Worm (Caenorhabditis elegans) whole organism, early embryonic: Measurements from ENCODE around the gene moc-6.
A peak's percentile ranks its signal among the peaks of the same experiment; 100 is the strongest.

Experiments used
- B0310.2 ChIP-seq: sonication (generic microtip); optimal IDR thresholded peaks from 2 replicates; lab custom pipeline; 2016; ENCODE audit warnings: mild to moderate bottlenecking, missing genetic modification characterization, missing compliant biosample characterization
- F13C5.2 ChIP-seq: sonication (generic microtip); optimal IDR thresholded peaks from 2 replicates; lab custom pipeline; 2017; ENCODE audit warnings: mild to moderate bottlenecking, missing genetic modification characterization, inconsistent platforms, missing compliant biosample characterization
- aly-1 ChIP-seq: sonication (generic microtip); optimal IDR thresholded peaks from 2 replicates; lab custom pipeline; 2016; ENCODE audit warnings: missing genetic modification characterization, missing compliant biosample characterization
- ama-1 ChIP-seq: fragments of 150-350 bp; optimal IDR thresholded peaks from 2 replicates; lab custom pipeline; 2014
- ceh-13 ChIP-seq: fragments of 200-800 bp; sonication (Bioruptor generic); optimal IDR thresholded peaks from 2 replicates; lab custom pipeline; 2018; ENCODE audit warnings: mild to moderate bottlenecking, missing genetic modification characterization, missing compliant biosample characterization
- ceh-36 ChIP-seq: sonication (generic microtip); optimal IDR thresholded peaks from 2 replicates; lab custom pipeline; 2016; ENCODE audit warnings: missing genetic modification characterization, inconsistent platforms, missing compliant biosample characterization
- ets-7 ChIP-seq: sonication (generic microtip); optimal IDR thresholded peaks from 2 replicates; lab custom pipeline; 2016; ENCODE audit warnings: missing genotype, missing genetic modification characterization, missing compliant biosample characterization
- flt-1 ChIP-seq: fragments of 200-800 bp; sonication (Bioruptor generic); IDR thresholded peaks from 2 replicates; pipeline ENCODE4 v1.3.6; 2022; ENCODE audit warnings: missing genetic modification characterization, missing compliant biosample characterization
- hmbx-1 ChIP-seq: sonication (generic microtip); optimal IDR thresholded peaks from 2 replicates; lab custom pipeline; 2016; ENCODE audit warnings: mild to moderate bottlenecking, missing genetic modification characterization, missing compliant biosample characterization
- hmg-4 ChIP-seq: fragments of 200-800 bp; sonication (Bioruptor generic); optimal IDR thresholded peaks from 2 replicates; lab custom pipeline; 2018; ENCODE audit warnings: mild to moderate bottlenecking, missing genetic modification characterization, missing compliant biosample characterization
- hnd-1 ChIP-seq: sonication (generic microtip); optimal IDR thresholded peaks from 2 replicates; lab custom pipeline; 2016; ENCODE audit warnings: missing genetic modification characterization, missing compliant biosample characterization
- pes-1 ChIP-seq: fragments of 200-800 bp; sonication (Bioruptor generic); IDR thresholded peaks from 2 replicates; pipeline ENCODE4 v1.3.6; 2022; ENCODE audit warnings: missing genetic modification reagents, missing genetic modification characterization, missing compliant biosample characterization
- scrt-1 ChIP-seq: fragments of 200-800 bp; sonication (Bioruptor generic); IDR thresholded peaks from 2 replicates; pipeline ENCODE4 v1.3.6; 2022; ENCODE audit warnings: missing genetic modification characterization, missing compliant biosample characterization
- sea-1 ChIP-seq: fragments of 200-800 bp; sonication (Bioruptor generic); conservative IDR thresholded peaks from 2 replicates; pipeline ENCODE4 v1.3.6; 2022; ENCODE audit warnings: missing genetic modification characterization, missing compliant biosample characterization
- tbx-11 ChIP-seq: fragments of 200-800 bp; sonication (Bioruptor generic); IDR thresholded peaks from 2 replicates; pipeline ENCODE4 v1.3.6; 2022; ENCODE audit warnings: missing genetic modification characterization, missing compliant biosample characterization
- tbx-37 ChIP-seq: fragments of 200-800 bp; sonication (Bioruptor generic); conservative IDR thresholded peaks from 2 replicates; pipeline ENCODE4 v1.3.6; 2022; ENCODE audit warnings: missing genetic modification reagents, missing genetic modification characterization, missing compliant biosample characterization
- tra-4 ChIP-seq: sonication (generic microtip); optimal IDR thresholded peaks from 2 replicates; lab custom pipeline; 2017; ENCODE audit warnings: missing genetic modification characterization, missing compliant biosample characterization

moc-6 gene

DNA sequence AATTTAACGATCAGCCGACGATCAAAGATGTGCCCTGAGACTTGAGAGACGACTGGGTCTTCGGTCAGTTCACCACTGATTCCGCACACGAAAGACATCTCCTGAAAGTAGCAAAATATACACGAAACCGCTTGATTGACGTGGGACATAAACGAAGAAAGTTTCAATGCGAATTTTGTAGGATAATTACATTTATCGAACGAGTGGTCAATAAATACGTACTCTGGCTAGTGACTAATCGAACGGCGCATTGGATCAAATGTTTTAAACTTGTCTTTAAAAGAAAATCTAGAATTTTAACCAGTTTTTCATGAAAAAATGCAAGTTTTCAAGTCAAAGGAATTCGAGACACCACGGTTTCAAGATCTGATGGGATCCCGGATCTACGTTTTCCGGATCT, 23.8 kb upstream of the moc-6 start, which contains the start of gene prp-19:
TSS of gene prp-19 (minus strand) at position 101 of the 400 bp plus-strand sequence.
- TF ChIP-seq sea-1 (GFP tag; lab: Robert Waterston, UW) = no peak
- no peak for TF ChIP-seq aly-1 (tag; lab: Kevin White, UChicago)
- no peak for TF ChIP-seq tra-4
- TF ChIP-seq tbx-37 = no peak
- TF ChIP-seq ceh-36 (tag; lab: Kevin White, UChicago) = no peak
- no peak for TF ChIP-seq scrt-1 (GFP tag; lab: Robert Waterston, UW)
- TF ChIP-seq tbx-11 (GFP tag; lab: Robert Waterston, UW) = no peak
- TF ChIP-seq ceh-13 (GFP tag; lab: Kevin White, UChicago) = no peak
- TF ChIP-seq hmbx-1 = no peak
- no peak for TF ChIP-seq hmg-4 (GFP tag; lab: Kevin White, UChicago)
- TF ChIP-seq B0310.2 = no peak

- TF ChIP-seq hnd-1 = peak; percentile 33
- TF ChIP-seq F13C5.2 = peak; percentile 50
- peak; percentile 93 for TF ChIP-seq tbx-37
- TF ChIP-seq ama-1 (lab: Kevin White, UChicago) = no peak
- no peak for TF ChIP-seq hmbx-1
- TF ChIP-seq ets-7 (tag; lab: Kevin White, UChicago) = peak; percentile 82
- TF ChIP-seq tra-4 = no peak
- peak; percentile 68; the same call in 1 of the 2 replicates for TF ChIP-seq tbx-11 (GFP tag; lab: Robert Waterston, UW)
- TF ChIP-seq flt-1 = peak; percentile 75
- peak; percentile 26 for TF ChIP-seq B0310.2
- TF ChIP-seq aly-1 (tag; lab: Kevin White, UChicago) = peak; percentile 16
- peak; percentile 13 for TF ChIP-seq ceh-36 (tag; lab: Kevin White, UChicago)
- peak; percentile 60; the same call in 1 of the 2 replicates for TF ChIP-seq scrt-1 (GFP tag; lab: Robert Waterston, UW)
- TF ChIP-seq sea-1 (GFP tag; lab: Robert Waterston, UW) = peak; percentile 81
- TF ChIP-seq ceh-13 (GFP tag; lab: Kevin White, UChicago) = peak; percentile 10
- TF ChIP-seq hmg-4 (GFP tag; lab: Kevin White, UChicago) = peak; percentile 53
- peak; percentile 88 for TF ChIP-seq pes-1
Measured at ce11 chrIII:5172470-5172869, 23.3 kb upstream of the moc-6 start, which contains the start of gene K10D2.5. K10D2.5 (plus strand) TSS chrIII:5172720.

DNA sequence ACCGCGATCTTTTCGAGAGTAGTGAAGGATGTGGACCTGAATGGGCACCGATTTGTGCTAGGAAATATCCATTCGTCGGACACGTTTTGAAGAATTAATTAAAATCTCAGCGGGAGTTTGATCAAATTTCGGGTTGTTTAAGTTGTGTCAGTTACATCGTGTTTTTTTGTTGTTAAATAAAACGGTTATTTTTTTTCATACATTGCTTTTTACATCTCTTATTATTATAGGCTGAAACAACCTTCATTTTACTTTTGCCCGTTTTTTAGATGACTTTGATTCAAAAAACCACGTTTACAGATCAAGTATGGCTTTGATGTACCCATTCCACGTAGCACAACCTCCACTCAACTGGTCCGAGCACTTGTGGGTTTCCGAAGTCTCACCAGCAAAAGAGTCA, 22.7 kb upstream of the moc-6 start, which contains the start of gene emb-1:
TSS of gene emb-1 (plus strand) at position 301 of the 400 bp plus-strand sequence.
- TF ChIP-seq tbx-11 (GFP tag; lab: Robert Waterston, UW) = no peak
- no peak for TF ChIP-seq F13C5.2
- TF ChIP-seq ceh-13 (GFP tag; lab: Kevin White, UChicago) = no peak
- no peak for TF ChIP-seq ceh-36 (tag; lab: Kevin White, UChicago)
- TF ChIP-seq B0310.2 = no peak
- no peak for TF ChIP-seq ama-1 (lab: Kevin White, UChicago)
- no peak for TF ChIP-seq aly-1 (tag; lab: Kevin White, UChicago)
- TF ChIP-seq hmbx-1 = no peak
- TF ChIP-seq flt-1 = no peak
- no peak for TF ChIP-seq tra-4
- TF ChIP-seq sea-1 (GFP tag; lab: Robert Waterston, UW) = no peak
- TF ChIP-seq hmg-4 (GFP tag; lab: Kevin White, UChicago) = no peak
- no peak for TF ChIP-seq ets-7 (tag; lab: Kevin White, UChicago)
- TF ChIP-seq scrt-1 (GFP tag; lab: Robert Waterston, UW) = no peak
- TF ChIP-seq pes-1 = no peak
- TF ChIP-seq hnd-1 = no peak
- TF ChIP-seq tbx-37 = no peak

DNA sequence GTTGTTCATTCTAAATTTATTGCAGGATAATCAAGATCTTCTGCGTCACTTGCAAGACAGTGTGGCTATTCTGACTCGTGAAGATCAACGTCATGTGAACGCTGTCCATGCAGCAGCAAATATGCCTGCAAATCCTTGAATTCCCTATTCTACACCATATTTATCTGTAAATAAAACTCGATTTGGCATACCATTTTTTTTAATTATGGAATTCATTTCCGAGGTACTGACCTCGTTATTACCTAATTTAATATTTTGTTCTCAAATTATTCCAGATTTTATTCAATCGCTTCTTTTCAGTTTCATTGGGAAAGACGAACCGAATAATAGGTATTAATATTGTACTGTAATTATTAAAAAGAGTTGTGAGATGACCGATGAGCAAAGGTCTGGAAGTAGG, 22.2 kb upstream of the moc-6 start, which contains the start of gene cid-1:
TSS of gene cid-1 (plus strand) at position 301 of the 400 bp plus-strand sequence.
- no peak for TF ChIP-seq ama-1 (lab: Kevin White, UChicago)
- no peak for TF ChIP-seq tra-4

- TF ChIP-seq hnd-1 (no peak), ets-7 (tag; lab: Kevin White, UChicago) (no peak), ceh-36 (tag; lab: Kevin White, UChicago) (no peak), ama-1 (lab: Kevin White, UChicago) (no peak), B0310.2 (no peak), tbx-37 (no peak)
Measured at ce11 chrIII:5179166-5179565, 16.6 kb upstream of the moc-6 start.

DNA sequence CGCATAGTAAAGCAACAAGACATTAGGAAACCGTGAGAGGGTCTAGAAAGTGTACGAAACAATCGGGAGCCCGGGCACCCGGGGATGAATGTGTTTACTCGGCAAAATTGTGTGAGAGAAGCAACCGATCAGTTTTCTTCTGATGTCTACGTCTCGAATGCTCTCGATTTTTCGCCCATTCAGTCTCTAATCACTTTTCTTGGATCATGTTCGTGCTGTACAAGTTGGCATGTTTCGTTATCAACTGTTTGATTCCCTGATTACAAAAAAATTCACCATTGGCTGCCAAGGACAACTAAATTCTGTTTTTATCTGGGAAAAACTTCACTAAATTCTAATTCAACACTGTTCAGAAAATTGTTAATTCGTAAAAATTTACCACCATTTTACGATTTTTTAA, 15.2 kb upstream of the moc-6 start:
- TF ChIP-seq sea-1 (GFP tag; lab: Robert Waterston, UW) = no peak
- no peak for TF ChIP-seq pes-1
- no peak for TF ChIP-seq tbx-11 (GFP tag; lab: Robert Waterston, UW)
- TF ChIP-seq hmbx-1 = no peak
- no peak for TF ChIP-seq ceh-13 (GFP tag; lab: Kevin White, UChicago)
- TF ChIP-seq B0310.2 = no peak
- TF ChIP-seq ceh-36 (tag; lab: Kevin White, UChicago) = no peak
- no peak for TF ChIP-seq ets-7 (tag; lab: Kevin White, UChicago)
- no peak for TF ChIP-seq flt-1
- no peak for TF ChIP-seq scrt-1 (GFP tag; lab: Robert Waterston, UW)
- TF ChIP-seq hnd-1 = no peak
- TF ChIP-seq ama-1 (lab: Kevin White, UChicago) = no peak
- no peak for TF ChIP-seq tbx-37

ce11 chrIII:5181217-5181616, 14.6 kb upstream of the moc-6 start:
- no peak for TF ChIP-seq B0310.2
- no peak for TF ChIP-seq hmbx-1
- TF ChIP-seq tra-4 = no peak
- no peak for TF ChIP-seq ceh-13 (GFP tag; lab: Kevin White, UChicago)
- no peak for TF ChIP-seq tbx-11 (GFP tag; lab: Robert Waterston, UW)
- TF ChIP-seq tbx-37 = no peak
- no peak for TF ChIP-seq scrt-1 (GFP tag; lab: Robert Waterston, UW)
- no peak for TF ChIP-seq hnd-1
- no peak for TF ChIP-seq ceh-36 (tag; lab: Kevin White, UChicago)
- no peak for TF ChIP-seq ama-1 (lab: Kevin White, UChicago)
- TF ChIP-seq pes-1 = no peak
- TF ChIP-seq sea-1 (GFP tag; lab: Robert Waterston, UW) = no peak
- no peak for TF ChIP-seq flt-1

DNA sequence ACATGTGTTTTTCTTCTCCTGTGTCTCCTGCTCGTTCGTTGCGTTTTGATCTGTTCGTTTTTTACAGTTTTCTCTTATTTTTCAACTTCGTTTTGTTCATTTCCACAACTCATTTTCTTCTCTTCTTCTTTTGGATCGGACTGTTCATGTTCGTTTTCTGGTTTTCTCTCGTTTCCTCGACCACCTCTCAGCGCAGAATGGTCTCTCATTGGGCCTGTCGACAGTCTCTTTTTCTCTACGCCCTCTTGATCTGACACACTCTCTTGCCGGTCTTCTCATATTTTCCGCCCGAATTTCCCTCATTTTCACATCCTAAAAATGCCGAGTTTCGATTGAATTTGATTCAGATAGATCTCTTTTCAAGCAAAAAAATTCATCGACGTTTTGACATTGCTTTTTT, 14.1 kb upstream of the moc-6 start:
- TF ChIP-seq ceh-13 (GFP tag; lab: Kevin White, UChicago) (no peak), pes-1 (no peak), tbx-11 (GFP tag; lab: Robert Waterston, UW) (no peak), F13C5.2 (no peak), B0310.2 (no peak), flt-1 (no peak), ama-1 (lab: Kevin White, UChicago) (no peak), ets-7 (tag; lab: Kevin White, UChicago) (no peak), hmbx-1 (no peak), sea-1 (GFP tag; lab: Robert Waterston, UW) (no peak), ceh-36 (tag; lab: Kevin White, UChicago) (no peak), hmg-4 (GFP tag; lab: Kevin White, UChicago) (no peak), tra-4 (no peak), aly-1 (tag; lab: Kevin White, UChicago) (no peak), tbx-37 (no peak)
